Worm (Caenorhabditis elegans) whole organism, L3 larva: ENCODE measurements around the gene R05C11.2.

Experiments
- R02D3.7 ChIP-seq: fragments of 150-350 bp; optimal IDR thresholded peaks from 2 replicates; lab custom pipeline; 2014; ENCODE audit warnings: missing biosample characterization, missing genetic modification characterization
- ZK546.5 ChIP-seq: sonication (generic microtip); optimal IDR thresholded peaks from 2 replicates; lab custom pipeline; 2017; ENCODE audit warnings: missing biosample characterization, missing genetic modification characterization
- aly-2 ChIP-seq: fragments of 150-350 bp; optimal IDR thresholded peaks from 2 replicates; lab custom pipeline; 2014; ENCODE audit warnings: missing biosample characterization, missing genetic modification characterization
- ama-1 ChIP-seq: fragments of 150-350 bp; optimal IDR thresholded peaks from 2 replicates; lab custom pipeline; 2018
- ceh-9 ChIP-seq: sonication (generic microtip); optimal IDR thresholded peaks from 2 replicates; lab custom pipeline; 2018; ENCODE audit warnings: missing biosample characterization, missing genetic modification characterization
- daf-12 ChIP-seq: fragments of 150-350 bp; optimal IDR thresholded peaks from 2 replicates; lab custom pipeline; 2014; ENCODE audit warnings: missing biosample characterization, missing genetic modification reagents, missing genetic modification characterization
- egl-27 ChIP-seq: sonication (generic microtip); optimal IDR thresholded peaks from 4 replicates; lab custom pipeline; 2017; ENCODE audit warnings: missing biosample characterization, missing genetic modification reagents, missing genetic modification characterization
- elt-2 ChIP-seq: sonication (generic microtip); optimal IDR thresholded peaks from 2 replicates; lab custom pipeline; 2016; ENCODE audit warnings: missing genetic modification reagents, mild to moderate bottlenecking, missing genetic modification characterization, missing compliant biosample characterization
- elt-3 ChIP-seq, 3 experiments: fragments of 150-350 bp in 1 of 3; sonication (generic microtip) in 2 of 3; optimal IDR thresholded peaks; 2 replicates in 2 of 3; 4 replicates in 1 of 3; lab custom pipeline; 2014 to 2017; ENCODE audit warnings: missing biosample characterization in 3 of 3, missing genetic modification characterization in 3 of 3
- eor-1 ChIP-seq, 2 experiments: fragments of 150-350 bp; optimal IDR thresholded peaks; 2 replicates each; lab custom pipeline; 2014 to 2018; ENCODE audit warnings: missing biosample characterization in 2 of 2, missing genetic modification characterization in 2 of 2
- fkh-2 ChIP-seq: fragments of 150-350 bp; optimal IDR thresholded peaks from 2 replicates; lab custom pipeline; 2014; ENCODE audit warnings: missing biosample characterization, missing genetic modification reagents, missing genetic modification characterization
- hmg-11 ChIP-seq: sonication (generic microtip); optimal IDR thresholded peaks from 2 replicates; lab custom pipeline; 2016; ENCODE audit warnings: missing genetic modification characterization, missing compliant biosample characterization
- jun-1 ChIP-seq: fragments of 150-350 bp; optimal IDR thresholded peaks from 2 replicates; lab custom pipeline; 2014; ENCODE audit warnings: missing biosample characterization, missing genetic modification reagents, missing genetic modification characterization
- lin-15B ChIP-seq: fragments of 150-350 bp; optimal IDR thresholded peaks from 2 replicates; lab custom pipeline; 2014; ENCODE audit warnings: missing biosample characterization, missing genetic modification characterization
- lin-39 ChIP-seq: fragments of 150-350 bp; optimal IDR thresholded peaks from 2 replicates; lab custom pipeline; 2018; ENCODE audit warnings: missing biosample characterization, missing genetic modification reagents, missing genetic modification characterization
- mdl-1 ChIP-seq: fragments of 150-350 bp; optimal IDR thresholded peaks from 2 replicates; lab custom pipeline; 2014; ENCODE audit warnings: missing biosample characterization, missing genetic modification characterization
- mml-1 ChIP-seq: fragments of 150-350 bp; sonication (generic microtip); optimal IDR thresholded peaks from 3 replicates; lab custom pipeline; 2014; ENCODE audit warnings: missing biosample characterization, missing genetic modification characterization
- nfya-1 ChIP-seq: sonication (generic microtip); optimal IDR thresholded peaks from 2 replicates; lab custom pipeline; 2017; ENCODE audit warnings: missing genetic modification characterization, mild to moderate bottlenecking, missing compliant biosample characterization, antibody characterized with exemption, moderate library complexity; ENCODE audit not compliant: insufficient read depth
- nhr-23 ChIP-seq: fragments of 150-350 bp; optimal IDR thresholded peaks from 2 replicates; lab custom pipeline; 2014; ENCODE audit warnings: missing biosample characterization, missing genetic modification reagents, missing genetic modification characterization
- nhr-237 ChIP-seq: fragments of 150-350 bp; optimal IDR thresholded peaks from 2 replicates; lab custom pipeline; 2014; ENCODE audit warnings: missing biosample characterization, missing genetic modification characterization
- nhr-25 ChIP-seq: sonication (generic microtip); optimal IDR thresholded peaks from 2 replicates; lab custom pipeline; 2017; ENCODE audit warnings: missing biosample characterization, missing genetic modification characterization
- nhr-28 ChIP-seq: fragments of 150-350 bp; optimal IDR thresholded peaks from 2 replicates; lab custom pipeline; 2014; ENCODE audit warnings: missing biosample characterization, missing genetic modification characterization
- nhr-43 ChIP-seq: sonication (generic microtip); optimal IDR thresholded peaks from 2 replicates; lab custom pipeline; 2016; ENCODE audit warnings: mild to moderate bottlenecking, missing genetic modification characterization, missing compliant biosample characterization; ENCODE audit not compliant: poor library complexity, severe bottlenecking
- nhr-67 ChIP-seq: fragments of 150-350 bp; optimal IDR thresholded peaks from 2 replicates; lab custom pipeline; 2014; ENCODE audit warnings: missing biosample characterization, missing genetic modification characterization
- nhr-76 ChIP-seq: fragments of 150-350 bp; sonication (generic microtip); optimal IDR thresholded peaks from 5 replicates; lab custom pipeline; 2014; ENCODE audit warnings: missing biosample characterization, missing genetic modification characterization
- pha-4 ChIP-seq: fragments of 150-350 bp; optimal IDR thresholded peaks from 2 replicates; lab custom pipeline; 2014; ENCODE audit warnings: missing biosample characterization, missing genetic modification reagents, missing genetic modification characterization
- pqm-1 ChIP-seq: fragments of 150-350 bp; optimal IDR thresholded peaks from 2 replicates; lab custom pipeline; 2017; ENCODE audit warnings: missing biosample characterization, missing genetic modification characterization, inconsistent platforms
- sea-2 ChIP-seq: fragments of 150-350 bp; sonication (generic microtip); optimal IDR thresholded peaks from 4 replicates; lab custom pipeline; 2014; ENCODE audit warnings: missing biosample characterization, missing genetic modification reagents, missing genetic modification characterization
- skn-1 ChIP-seq: fragments of 150-350 bp; optimal IDR thresholded peaks from 2 replicates; lab custom pipeline; 2014; ENCODE audit warnings: missing biosample characterization, missing genetic modification characterization
- unc-39 ChIP-seq: sonication (generic microtip); optimal IDR thresholded peaks from 4 replicates; lab custom pipeline; 2017; ENCODE audit warnings: missing biosample characterization, missing genetic modification characterization
- zag-1 ChIP-seq: fragments of 150-350 bp; optimal IDR thresholded peaks from 2 replicates; lab custom pipeline; 2014; ENCODE audit warnings: missing biosample characterization, missing genetic modification characterization
- ztf-11 ChIP-seq: fragments of 150-350 bp; optimal IDR thresholded peaks from 2 replicates; lab custom pipeline; 2014; ENCODE audit warnings: missing biosample characterization, missing genetic modification characterization
- ztf-4 ChIP-seq: fragments of 150-350 bp; optimal IDR thresholded peaks from 2 replicates; lab custom pipeline; 2014; ENCODE audit warnings: missing biosample characterization, missing genetic modification characterization

Gene R05C11.2

DNA sequence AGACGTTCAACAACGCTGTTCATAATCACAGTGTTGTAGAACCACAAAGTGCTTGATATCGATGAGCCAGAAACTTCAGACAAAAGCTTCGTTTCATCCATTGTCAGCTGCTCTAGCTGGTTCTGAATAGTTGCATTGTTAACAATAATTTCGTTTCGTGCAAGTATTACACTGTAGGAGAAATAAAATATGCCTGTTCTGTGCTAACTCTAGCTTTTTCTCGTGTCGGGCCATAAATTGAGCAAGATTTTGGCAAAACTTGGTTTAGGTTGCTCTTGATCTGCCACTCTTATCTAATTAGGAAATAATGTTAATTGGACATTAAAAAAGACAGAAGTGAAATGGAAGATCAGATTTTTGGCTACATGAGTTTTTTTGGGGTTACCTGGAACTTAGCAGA lies at the start of gene R05C11.2:
R05C11.2 (minus strand) TSS at position 101 of the 400 bp plus-strand sequence.
- TF ChIP-seq aly-2 (tag; lab: Kevin White, UChicago) (no peak), zag-1 (tag; lab: Kevin White, UChicago) (no peak), sea-2 (GFP tag; lab: Kevin White, UChicago) (no peak), ceh-9 (tag; lab: Kevin White, UChicago) (no peak)

DNA sequence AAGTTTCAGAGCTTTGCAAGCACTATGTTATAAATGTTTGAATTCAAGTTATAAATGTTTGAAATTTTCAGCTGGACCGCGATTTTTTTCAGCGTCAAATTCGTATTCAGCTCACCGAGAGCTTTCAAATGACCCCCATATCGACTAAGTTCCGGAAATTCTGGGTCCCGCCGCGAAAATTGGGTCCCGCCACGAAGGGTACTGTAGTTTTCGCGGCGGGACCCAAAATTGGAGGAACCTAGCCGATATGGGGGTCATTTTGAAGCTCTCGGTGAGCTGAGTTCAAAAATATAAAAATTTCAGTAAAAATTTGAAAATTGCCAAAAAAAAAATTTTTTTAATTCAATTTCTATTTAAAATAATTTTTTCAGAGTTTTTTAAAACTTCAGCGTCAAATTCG lies 47.8 kb upstream of the R05C11.2 start:
- TF ChIP-seq ztf-11 (tag; lab: Kevin White, UChicago) (no peak), unc-39 (tag; lab: Kevin White, UChicago) (no peak), hmg-11 (tag; lab: Kevin White, UChicago) (no peak), nhr-23 (no peak), mdl-1 (no peak), nfya-1 (tag; lab: Kevin White, UChicago) (no peak), elt-2 (no peak), daf-12 (tag; lab: Kevin White, UChicago) (no peak), ama-1 (lab: Kevin White, UChicago) (no peak), pha-4 (tag; lab: Kevin White, UChicago) (no peak), mml-1 (no peak), nhr-25 (no peak), nhr-43 (no peak), aly-2 (tag; lab: Kevin White, UChicago) (no peak), lin-15B (tag; lab: Kevin White, UChicago) (no peak), sea-2 (GFP tag; lab: Kevin White, UChicago) (no peak), lin-39 (tag; lab: Kevin White, UChicago) (no peak), eor-1 (tag; optimal IDR thresholded peaks at IDR 0.05; lab: Kevin White, UChicago) (no peak), jun-1 (tag; lab: Kevin White, UChicago) (no peak), zag-1 (tag; lab: Kevin White, UChicago) (no peak)

DNA sequence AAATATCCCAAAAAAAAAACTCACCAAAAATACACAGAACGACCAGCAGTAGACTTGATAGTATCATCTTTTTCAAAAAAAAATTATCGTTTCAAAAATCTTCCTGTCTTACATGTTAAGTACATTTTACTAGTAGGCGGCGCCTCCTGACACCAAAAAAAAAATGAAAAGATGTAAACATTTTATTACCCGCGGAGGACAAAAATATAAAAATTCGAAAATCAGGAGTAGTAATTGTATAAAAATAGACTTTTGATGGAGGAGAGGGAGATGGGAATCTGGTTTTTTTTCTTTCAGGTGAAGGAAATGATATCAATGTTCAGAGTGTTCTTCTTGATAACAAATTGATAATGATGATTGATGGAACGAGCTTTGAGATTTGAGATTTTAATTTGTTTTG lies 43.9 kb upstream of the R05C11.2 start, which contains the start of gene C23H5.15:
C23H5.15 (minus strand) TSS at position 101 of the 400 bp plus-strand sequence.
- no peak for TF ChIP-seq nhr-237 (tag; lab: Kevin White, UChicago)

DNA sequence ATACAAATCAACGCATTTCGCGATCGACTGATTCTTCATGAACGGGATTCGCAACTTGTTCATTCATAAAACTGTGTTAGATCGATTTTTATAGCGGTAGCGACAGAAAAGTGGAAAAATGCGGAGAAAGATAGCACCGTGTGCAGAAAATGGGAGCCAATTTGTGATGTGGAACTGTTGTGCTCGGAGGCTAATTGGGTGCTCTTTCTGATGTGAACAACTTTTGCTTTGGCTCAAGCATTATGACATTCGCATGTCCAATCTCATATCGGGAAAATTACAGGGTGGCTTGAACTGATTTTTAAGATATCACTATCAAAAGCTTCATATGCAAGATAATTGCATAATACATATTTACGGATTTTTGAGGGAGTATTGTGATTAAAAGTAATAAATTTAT lies 40.9 kb upstream of the R05C11.2 start, which contains the start of gene C23H5.11:
C23H5.11 (minus strand) TSS at position 101 of the 400 bp plus-strand sequence.
- TF ChIP-seq lin-15B (tag; lab: Kevin White, UChicago): no peak
- no peak for TF ChIP-seq fkh-2 (tag; lab: Kevin White, UChicago)
- no peak for TF ChIP-seq ama-1 (lab: Kevin White, UChicago)
- TF ChIP-seq skn-1 (tag; lab: Kevin White, UChicago): no peak
- no peak for TF ChIP-seq egl-27
- no peak for TF ChIP-seq ZK546.5 (tag; lab: Kevin White, UChicago)
- TF ChIP-seq pqm-1 (tag; lab: Kevin White, UChicago): no peak
- no peak for TF ChIP-seq aly-2 (tag; lab: Kevin White, UChicago)
- TF ChIP-seq nhr-76 (tag; lab: Kevin White, UChicago): no peak
- no peak for TF ChIP-seq elt-3 (tag; optimal IDR thresholded peaks at IDR 0.05; lab: Kevin White, UChicago)
- no peak for TF ChIP-seq nhr-67 (tag; lab: Kevin White, UChicago)

DNA sequence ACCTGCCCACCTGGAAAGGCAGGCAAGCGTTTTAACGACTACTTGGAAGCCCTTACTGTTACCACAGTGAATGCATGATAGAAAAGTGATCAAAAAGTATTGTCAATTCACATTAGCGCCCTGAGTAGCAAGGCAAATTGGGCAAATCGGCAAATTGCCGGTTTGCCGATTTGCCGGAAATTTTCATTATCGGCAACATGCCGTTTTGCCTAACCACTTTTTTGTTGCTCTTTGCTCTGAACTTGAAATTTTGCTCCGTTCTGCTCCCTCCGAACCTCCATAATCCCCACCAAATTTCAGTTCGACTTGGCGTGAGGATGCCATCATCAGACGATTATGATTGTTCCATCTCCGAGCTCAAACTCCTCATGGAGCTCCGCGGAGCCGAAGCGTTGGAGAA lies 24.8 kb upstream of the R05C11.2 start, which contains the start of gene mca-2:
mca-2 (plus strand) TSS at position 301 of the 400 bp plus-strand sequence.
- TF ChIP-seq pqm-1 (tag; lab: Kevin White, UChicago) (no peak), nfya-1 (tag; lab: Kevin White, UChicago) (no peak), ztf-4 (tag; lab: Kevin White, UChicago) (no peak), lin-39 (tag; lab: Kevin White, UChicago) (no peak), pha-4 (tag; lab: Kevin White, UChicago) (no peak), elt-3 (tag; optimal IDR thresholded peaks at IDR 0.05; lab: Kevin White, UChicago) (no peak), R02D3.7 (tag; lab: Kevin White, UChicago) (no peak), nhr-76 (tag; lab: Kevin White, UChicago) (no peak), nhr-23 (no peak), elt-2 (no peak), nhr-237 (tag; lab: Kevin White, UChicago) (no peak), ama-1 (lab: Kevin White, UChicago) (no peak), aly-2 (tag; lab: Kevin White, UChicago) (no peak), mml-1 (no peak), nhr-28 (tag; lab: Kevin White, UChicago) (no peak), nhr-25 (no peak), daf-12 (tag; lab: Kevin White, UChicago) (no peak), skn-1 (tag; lab: Kevin White, UChicago) (no peak), jun-1 (tag; lab: Kevin White, UChicago) (no peak)
